Fruit fly (Drosophila melanogaster): ENCODE measurements around the gene jus.

DNA sequence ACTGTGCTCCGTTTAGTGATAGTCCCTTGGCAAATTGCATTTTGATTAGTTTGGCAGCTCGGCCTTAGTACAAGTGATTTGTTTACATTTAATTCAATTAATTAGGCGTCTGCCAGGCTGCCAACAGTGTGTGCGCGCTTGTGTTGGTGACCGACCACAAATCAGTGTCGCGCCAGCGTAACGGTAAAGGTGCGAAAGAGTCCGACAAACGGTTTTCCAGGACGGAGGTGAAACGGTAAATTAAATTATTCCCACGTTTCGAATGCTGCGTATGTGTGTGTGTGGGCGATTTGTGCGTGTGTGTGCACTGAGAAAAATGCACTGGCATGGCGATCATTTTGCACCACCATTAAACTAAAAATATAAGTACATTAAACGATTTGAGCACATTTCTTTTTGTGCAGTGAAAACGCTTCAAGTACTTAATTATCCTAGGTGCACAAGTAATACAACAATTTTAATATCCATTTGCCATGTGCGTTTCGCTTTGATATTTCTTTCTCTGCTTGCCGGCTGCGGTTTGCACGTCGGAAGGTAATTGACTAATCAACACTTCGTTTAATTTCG is 55.8 kb downstream of the jus start:
- TF ChIP-seq Mnt (GFP tag; optimal IDR thresholded peaks at IDR 0.05) (no peak), Crg-1 (GFP tag; optimal IDR thresholded peaks at IDR 0.05) (no peak), Clk (GFP tag; optimal IDR thresholded peaks at IDR 0.05) (no peak), kay (GFP tag; ENCODE audit: borderline replicate concordance) (no peak), pad (GFP tag; optimal IDR thresholded peaks at IDR 0.05) (peak; percentile 68), Hr96 (GFP tag; optimal IDR thresholded peaks at IDR 0.05) (no peak), CG7045 (GFP tag; optimal IDR thresholded peaks at IDR 0.05) (no peak), CG12768 (GFP tag; optimal IDR thresholded peaks at IDR 0.05) (peak; percentile 45), CG14711 (tag; optimal IDR thresholded peaks at IDR 0.05) (no peak), cnc (optimal IDR thresholded peaks at IDR 0.05) (no peak), CG7101 (tag; optimal IDR thresholded peaks at IDR 0.05) (no peak), bab1 (GFP tag; optimal IDR thresholded peaks at IDR 0.05) (peak; percentile 29)
